Worm (Caenorhabditis elegans) whole organism, young adult: ENCODE measurements around the gene sri-25.

Source experiments
- B0035.1 ChIP-seq: sonication (generic microtip); optimal IDR thresholded peaks from 2 replicates; lab custom pipeline; 2016; ENCODE audit warnings: missing genetic modification characterization, mild to moderate bottlenecking, missing compliant biosample characterization, missing genotype, missing genetic modification reagents
- B0336.3 ChIP-seq: fragments of 200-800 bp; sonication (Bioruptor generic); IDR thresholded peaks from 2 replicates; pipeline ENCODE4 v1.3.6; 2022; ENCODE audit warnings: missing genetic modification characterization, missing compliant biosample characterization
- C17E4.6 ChIP-seq: fragments of 200-800 bp; sonication (Bioruptor generic); IDR thresholded peaks from 2 replicates; pipeline ENCODE4 v1.3.6; 2022; ENCODE audit warnings: missing genetic modification reagents, missing genetic modification characterization, missing compliant biosample characterization
- F23B12.7 ChIP-seq: sonication (generic microtip); optimal IDR thresholded peaks from 2 replicates; lab custom pipeline; 2017; ENCODE audit warnings: missing genetic modification characterization, mild to moderate bottlenecking, missing compliant biosample characterization, antibody characterized with exemption, moderate library complexity; ENCODE audit not compliant: insufficient read depth
- F33H1.4 ChIP-seq: fragments of 200-800 bp; sonication (Bioruptor generic); IDR thresholded peaks from 2 replicates; pipeline ENCODE4 v1.3.6; 2022; ENCODE audit warnings: missing genetic modification reagents, missing genetic modification characterization, missing compliant biosample characterization
- F39B2.1 ChIP-seq: fragments of 200-800 bp; sonication (Bioruptor generic); IDR thresholded peaks from 2 replicates; pipeline ENCODE4 v1.3.6; 2022; ENCODE audit warnings: missing genetic modification reagents, missing genetic modification characterization, missing compliant biosample characterization
- F49E8.2 ChIP-seq: sonication (generic microtip); optimal IDR thresholded peaks from 3 replicates; lab custom pipeline; 2017; ENCODE audit warnings: missing genetic modification characterization, mild to moderate bottlenecking, missing compliant biosample characterization, antibody characterized with exemption, moderate library complexity; ENCODE audit not compliant: insufficient read depth
- F52B5.7 ChIP-seq: sonication (generic microtip); optimal IDR thresholded peaks from 2 replicates; lab custom pipeline; 2016; ENCODE audit warnings: mild to moderate bottlenecking, missing genetic modification characterization, missing compliant biosample characterization
- F57A8.1 ChIP-seq: fragments of 200-800 bp; sonication (Bioruptor generic); optimal IDR thresholded peaks from 2 replicates; lab custom pipeline; 2018; ENCODE audit warnings: mild to moderate bottlenecking, missing genetic modification characterization, moderate library complexity, missing compliant biosample characterization
- K11D2.4 ChIP-seq: fragments of 200-800 bp; sonication (Bioruptor generic); IDR thresholded peaks from 2 replicates; pipeline ENCODE4 v1.3.6; 2022; ENCODE audit warnings: missing genetic modification reagents, missing genetic modification characterization, missing compliant biosample characterization
- T07F8.4 ChIP-seq: sonication (generic microtip); optimal IDR thresholded peaks from 2 replicates; lab custom pipeline; 2016; ENCODE audit warnings: mild to moderate bottlenecking, missing genetic modification characterization, moderate library complexity, missing compliant biosample characterization
- Y56A3A.18 ChIP-seq: fragments of 200-800 bp; sonication (Bioruptor generic); IDR thresholded peaks from 2 replicates; pipeline ENCODE4 v1.3.6; 2022; ENCODE audit warnings: missing genetic modification reagents, missing genetic modification characterization, missing compliant biosample characterization
- ZK185.1 ChIP-seq: sonication (generic microtip); optimal IDR thresholded peaks from 2 replicates; lab custom pipeline; 2016; ENCODE audit warnings: mild to moderate bottlenecking, missing genetic modification characterization, missing compliant biosample characterization; ENCODE audit not compliant: poor library complexity, severe bottlenecking
- aptf-3 ChIP-seq: fragments of 200-800 bp; sonication (Bioruptor generic); IDR thresholded peaks from 2 replicates; pipeline ENCODE4 v1.3.6; 2022; ENCODE audit warnings: missing genetic modification characterization, missing compliant biosample characterization
- atf-7 ChIP-seq: sonication (generic microtip); optimal IDR thresholded peaks from 2 replicates; lab custom pipeline; 2017; ENCODE audit warnings: mild to moderate bottlenecking, missing genetic modification characterization, missing compliant biosample characterization
- attf-5 ChIP-seq: fragments of 200-800 bp; sonication (Bioruptor generic); optimal IDR thresholded peaks from 2 replicates; lab custom pipeline; 2018; ENCODE audit warnings: mild to moderate bottlenecking, missing genetic modification characterization, missing compliant biosample characterization
- attf-6 ChIP-seq: fragments of 200-800 bp; sonication (Bioruptor generic); IDR thresholded peaks from 2 replicates; pipeline ENCODE4 v1.3.6; 2022; ENCODE audit warnings: missing genetic modification reagents, missing genetic modification characterization, missing compliant biosample characterization
- ccch-3 ChIP-seq: fragments of 200-800 bp; sonication (Bioruptor generic); optimal IDR thresholded peaks from 2 replicates; lab custom pipeline; 2018; ENCODE audit warnings: mild to moderate bottlenecking, missing genetic modification characterization, missing compliant biosample characterization
- ceh-100 ChIP-seq: fragments of 200-800 bp; sonication (Bioruptor generic); IDR thresholded peaks from 2 replicates; pipeline ENCODE4 v1.3.6; 2022; ENCODE audit warnings: missing genetic modification reagents, missing genetic modification characterization, missing compliant biosample characterization
- ceh-58 ChIP-seq: fragments of 200-800 bp; sonication (Bioruptor generic); IDR thresholded peaks from 2 replicates; pipeline ENCODE4 v1.3.6; 2022; ENCODE audit warnings: missing genetic modification characterization, missing compliant biosample characterization
- ceh-79 ChIP-seq: sonication (generic microtip); optimal IDR thresholded peaks from 2 replicates; lab custom pipeline; 2017; ENCODE audit warnings: mild to moderate bottlenecking, missing genetic modification characterization, missing compliant biosample characterization
- die-1 ChIP-seq: sonication (generic microtip); optimal IDR thresholded peaks from 2 replicates; lab custom pipeline; 2016; ENCODE audit warnings: missing genotype, mild to moderate bottlenecking, missing genetic modification characterization, missing compliant biosample characterization
- dpff-1 ChIP-seq: sonication (generic microtip); optimal IDR thresholded peaks from 2 replicates; lab custom pipeline; 2017; ENCODE audit warnings: mild to moderate bottlenecking, missing genetic modification characterization, missing compliant biosample characterization
- efl-1 ChIP-seq: fragments of 150-350 bp; optimal IDR thresholded peaks from 2 replicates; lab custom pipeline; 2014; ENCODE audit warnings: missing biosample characterization, missing genetic modification reagents, missing genetic modification characterization
- ets-4 ChIP-seq: fragments of 200-800 bp; sonication (Bioruptor generic); optimal IDR thresholded peaks from 2 replicates; lab custom pipeline; 2018; ENCODE audit warnings: mild to moderate bottlenecking, missing genetic modification characterization, missing compliant biosample characterization
- fkh-3 ChIP-seq: sonication (generic microtip); optimal IDR thresholded peaks from 2 replicates; lab custom pipeline; 2016; ENCODE audit warnings: mild to moderate bottlenecking, missing genetic modification characterization, missing compliant biosample characterization
- hlh-26 ChIP-seq: fragments of 200-800 bp; sonication (Bioruptor generic); conservative IDR thresholded peaks from 2 replicates; pipeline ENCODE4 v1.3.6; 2022; ENCODE audit warnings: missing genetic modification reagents, missing genetic modification characterization, missing compliant biosample characterization
- hmg-1.2 ChIP-seq: fragments of 200-800 bp; sonication (Bioruptor generic); IDR thresholded peaks from 2 replicates; pipeline ENCODE4 v1.3.6; 2022; ENCODE audit warnings: missing genetic modification reagents, missing genetic modification characterization, missing compliant biosample characterization
- hmg-20 ChIP-seq: fragments of 200-800 bp; sonication (Bioruptor generic); IDR thresholded peaks from 2 replicates; pipeline ENCODE4 v1.3.6; 2022; ENCODE audit warnings: missing genetic modification reagents, missing genetic modification characterization, missing compliant biosample characterization
- hrde-1 ChIP-seq: sonication (generic microtip); optimal IDR thresholded peaks from 2 replicates; lab custom pipeline; 2016; ENCODE audit warnings: missing genetic modification characterization, mild to moderate bottlenecking, missing compliant biosample characterization, moderate library complexity, missing genotype, missing genetic modification reagents, borderline replicate concordance
- lin-35 ChIP-seq, 3 experiments: fragments of 150-350 bp in 2 of 3; sonication (generic microtip) in 1 of 3; optimal IDR thresholded peaks; 2 replicates each; lab custom pipeline; 2014 to 2018; ENCODE audit warnings: missing biosample characterization in 3 of 3, missing genetic modification characterization in 3 of 3, missing genetic modification reagents in 3 of 3
- lin-40 ChIP-seq: sonication (generic microtip); optimal IDR thresholded peaks from 2 replicates; lab custom pipeline; 2016; ENCODE audit warnings: missing genetic modification characterization, mild to moderate bottlenecking, missing compliant biosample characterization, missing genotype, missing genetic modification reagents
- lin-54 ChIP-seq: fragments of 200-800 bp; sonication (Bioruptor generic); optimal IDR thresholded peaks from 2 replicates; lab custom pipeline; 2018; ENCODE audit warnings: mild to moderate bottlenecking, missing genetic modification characterization, missing compliant biosample characterization
- madf-6 ChIP-seq: fragments of 200-800 bp; sonication (Bioruptor generic); IDR thresholded peaks from 2 replicates; pipeline ENCODE4 v1.3.6; 2022; ENCODE audit warnings: missing genetic modification reagents, missing genetic modification characterization, missing compliant biosample characterization
- mcd-1 ChIP-seq: fragments of 200-800 bp; sonication (Bioruptor generic); IDR thresholded peaks from 2 replicates; pipeline ENCODE4 v1.3.6; 2022; ENCODE audit warnings: missing genetic modification reagents, missing genetic modification characterization, missing compliant biosample characterization
- mes-4 ChIP-seq: sonication (generic microtip); optimal IDR thresholded peaks from 2 replicates; lab custom pipeline; 2016; ENCODE audit warnings: missing genotype, missing genetic modification characterization, missing compliant biosample characterization
- nfya-2 ChIP-seq: fragments of 200-800 bp; sonication (Bioruptor generic); IDR thresholded peaks from 2 replicates; pipeline ENCODE4 v1.3.6; 2022; ENCODE audit warnings: missing genetic modification reagents, missing genetic modification characterization, missing compliant biosample characterization
- nhr-120 ChIP-seq: fragments of 200-800 bp; sonication (Bioruptor generic); IDR thresholded peaks from 2 replicates; pipeline ENCODE4 v1.3.6; 2022; ENCODE audit warnings: missing genetic modification characterization, missing compliant biosample characterization
- nhr-27 ChIP-seq: fragments of 200-800 bp; sonication (Bioruptor generic); optimal IDR thresholded peaks from 2 replicates; lab custom pipeline; 2018; ENCODE audit warnings: mild to moderate bottlenecking, missing genetic modification characterization, moderate library complexity, missing compliant biosample characterization
- pbrm-1 ChIP-seq: fragments of 200-800 bp; sonication (Bioruptor generic); IDR thresholded peaks from 2 replicates; pipeline ENCODE4 v1.3.6; 2022; ENCODE audit warnings: missing genetic modification reagents, missing genetic modification characterization, missing compliant biosample characterization
- rpc-1 ChIP-seq, 2 experiments: fragments of 150-350 bp in 1 of 2; sonication (generic microtip) in 1 of 2; optimal IDR thresholded peaks; 2 replicates each; lab custom pipeline; 2014 to 2018; ENCODE audit warnings: missing biosample characterization in 1 of 2, missing genetic modification characterization in 1 of 2, missing genetic modification reagents in 1 of 2, missing genotype in 1 of 2
- snpc-3.4 ChIP-seq: sonication (generic microtip); optimal IDR thresholded peaks from 2 replicates; lab custom pipeline; 2017; ENCODE audit warnings: missing genetic modification characterization, mild to moderate bottlenecking, missing compliant biosample characterization, antibody characterized with exemption, moderate library complexity, missing genotype, missing genetic modification reagents
- zim-3 ChIP-seq: sonication (generic microtip); optimal IDR thresholded peaks from 2 replicates; lab custom pipeline; 2017; ENCODE audit warnings: mild to moderate bottlenecking, missing genetic modification characterization, moderate library complexity, missing compliant biosample characterization
- ztf-22 ChIP-seq: fragments of 200-800 bp; sonication (Bioruptor generic); optimal IDR thresholded peaks from 2 replicates; lab custom pipeline; 2018; ENCODE audit warnings: mild to moderate bottlenecking, missing genetic modification characterization, moderate library complexity, missing compliant biosample characterization
- ztf-25 ChIP-seq: fragments of 200-800 bp; sonication (Bioruptor generic); IDR thresholded peaks from 2 replicates; pipeline ENCODE4 v1.3.6; 2022; ENCODE audit warnings: missing genetic modification reagents, missing genetic modification characterization, missing compliant biosample characterization
- ztf-28 ChIP-seq: fragments of 200-800 bp; sonication (Bioruptor generic); IDR thresholded peaks from 2 replicates; pipeline ENCODE4 v1.3.6; 2022; ENCODE audit warnings: missing genetic modification reagents, missing genetic modification characterization, missing compliant biosample characterization
- ztf-3 ChIP-seq: fragments of 200-800 bp; sonication (Bioruptor generic); optimal IDR thresholded peaks from 2 replicates; lab custom pipeline; 2018; ENCODE audit warnings: mild to moderate bottlenecking, missing genetic modification characterization, missing compliant biosample characterization

The sri-25 gene

ce11 chrV:15189567-15189966, 27.2 kb upstream of the sri-25 start, which contains the start of gene cyn-3 (continued):
- TF ChIP-seq aptf-3 (GFP tag; lab: Robert Waterston, UW) (no peak), lin-35 (GFP tag; optimal IDR thresholded peaks at IDR 0.05; lab: Kevin White, UChicago) (peak; percentile 64 to 96 (median 65)), rpc-1 (optimal IDR thresholded peaks at IDR 0.05; lab: Kevin White, UChicago) (no peak), rpc-1 (tag; optimal IDR thresholded peaks at IDR 0.05; lab: Kevin White, UChicago) (no peak), T07F8.4 (no peak), K11D2.4 (GFP tag; lab: Robert Waterston, UW) (no peak; the same call in 1 of the 2 replicates), B0336.3 (GFP tag; lab: Robert Waterston, UW) (0 out of 2 replicates have a peak, but pooled peaks have one; percentile 16), ceh-100 (GFP tag; lab: Robert Waterston, UW) (peak; percentile 71), Y56A3A.18 (GFP tag; lab: Robert Waterston, UW) (no peak), mes-4 (tag; lab: Kevin White, UChicago) (no peak), F23B12.7 (peak; percentile 90), F49E8.2 (tag; lab: Kevin White, UChicago) (peak; percentile 4), ets-4 (no peak), nhr-120 (GFP tag; lab: Robert Waterston, UW) (no peak), atf-7 (no peak), die-1 (tag; lab: Kevin White, UChicago) (no peak), nfya-2 (GFP tag; lab: Robert Waterston, UW) (no peak), ZK185.1 (tag; lab: Kevin White, UChicago) (peak; percentile 74), mcd-1 (GFP tag; lab: Robert Waterston, UW) (peak; percentile 98), hmg-20 (no peak), F57A8.1 (GFP tag; lab: Kevin White, UChicago) (no peak), F39B2.1 (GFP tag; lab: Robert Waterston, UW) (no peak), pbrm-1 (GFP tag; lab: Robert Waterston, UW) (peak; percentile 41; the same call in 1 of the 2 replicates), ceh-79 (tag; lab: Kevin White, UChicago) (no peak), madf-6 (GFP tag; lab: Robert Waterston, UW) (peak; percentile 85), ztf-25 (GFP tag; lab: Robert Waterston, UW) (no peak), hrde-1 (tag; lab: Kevin White, UChicago) (no peak), snpc-3.4 (tag; lab: Kevin White, UChicago) (peak; percentile 69), ztf-28 (GFP tag; lab: Robert Waterston, UW) (no peak)
- TF ChIP-seq, all 124 proteins: peak for 42

ce11 chrV:15190903-15191302, 25.9 kb upstream of the sri-25 start, which contains the start of gene Y75B12B.11:
Y75B12B.11 (plus strand) TSS chrV:15191296.
- TF ChIP-seq B0035.1 (tag; lab: Kevin White, UChicago) (peak; percentile 88), rpc-1 (optimal IDR thresholded peaks at IDR 0.05; lab: Kevin White, UChicago) (peak; percentile 97), rpc-1 (tag; optimal IDR thresholded peaks at IDR 0.05; lab: Kevin White, UChicago) (peak; percentile 97), lin-54 (GFP tag; lab: Kevin White, UChicago) (peak; percentile 93), nhr-27 (tag; lab: Kevin White, UChicago) (peak; percentile 97), attf-5 (peak; percentile 89), ztf-25 (GFP tag; lab: Robert Waterston, UW) (peak; percentile 96), ztf-22 (GFP tag; lab: Kevin White, UChicago) (peak; percentile 31), attf-6 (GFP tag; lab: Robert Waterston, UW) (peak; percentile 93), ccch-3 (GFP tag; lab: Kevin White, UChicago) (no peak), ceh-58 (GFP tag; lab: Robert Waterston, UW) (peak; percentile 96), hmg-1.2 (GFP tag; lab: Robert Waterston, UW) (peak; percentile 85), F52B5.7 (tag; lab: Kevin White, UChicago) (peak; percentile 97), mes-4 (tag; lab: Kevin White, UChicago) (peak; percentile 95), F33H1.4 (peak; percentile 62), hlh-26 (GFP tag; lab: Robert Waterston, UW) (0 out of 2 replicates have a peak, but pooled peaks have one; percentile 80), efl-1 (GFP tag; lab: Kevin White, UChicago) (peak; percentile 62), lin-40 (tag; lab: Kevin White, UChicago) (peak; percentile 88), ztf-3 (GFP tag; lab: Kevin White, UChicago) (peak; percentile 46), C17E4.6 (peak; percentile 86), dpff-1 (tag; lab: Kevin White, UChicago) (peak; percentile 72), fkh-3 (tag; lab: Kevin White, UChicago) (peak; percentile 93), zim-3 (tag; lab: Kevin White, UChicago) (peak; percentile 98)
